Worm (Caenorhabditis elegans) whole organism, L4 larva: ENCODE measurements around the gene irld-8.

Experiments used
- D1046.2 ChIP-seq: fragments of 200-800 bp; sonication (Bioruptor generic); IDR thresholded peaks from 2 replicates; pipeline ENCODE4 v1.3.6; 2022; ENCODE audit warnings: missing genetic modification characterization, missing compliant biosample characterization
- F49E8.2 ChIP-seq: sonication (generic microtip); optimal IDR thresholded peaks from 2 replicates; lab custom pipeline; 2016; ENCODE audit warnings: missing compliant biosample characterization, mild to moderate bottlenecking, missing genetic modification characterization, borderline replicate concordance
- T26A8.4 ChIP-seq: fragments of 200-800 bp; sonication (Bioruptor generic); IDR thresholded peaks from 2 replicates; pipeline ENCODE4 v1.3.6; 2022; ENCODE audit warnings: missing genetic modification characterization, missing compliant biosample characterization
- Y48G9A.11 ChIP-seq: fragments of 200-800 bp; sonication (Bioruptor generic); IDR thresholded peaks from 2 replicates; pipeline ENCODE4 v1.3.6; 2022; ENCODE audit warnings: missing genetic modification reagents, missing genetic modification characterization, missing compliant biosample characterization
- aly-2 ChIP-seq: sonication (generic microtip); optimal IDR thresholded peaks from 2 replicates; lab custom pipeline; 2018; ENCODE audit warnings: missing biosample characterization, missing genetic modification characterization
- arid-1 ChIP-seq: fragments of 200-800 bp; sonication (Bioruptor generic); conservative IDR thresholded peaks from 2 replicates; pipeline ENCODE4 v1.3.6; 2022; ENCODE audit warnings: missing genetic modification reagents, missing genetic modification characterization, missing compliant biosample characterization
- ceh-44 ChIP-seq: fragments of 200-800 bp; sonication (Bioruptor generic); IDR thresholded peaks from 2 replicates; pipeline ENCODE4 v1.3.6; 2022; ENCODE audit warnings: missing genetic modification reagents, missing genetic modification characterization, missing compliant biosample characterization
- ceh-62 ChIP-seq: sonication (generic microtip); optimal IDR thresholded peaks from 2 replicates; lab custom pipeline; 2017; ENCODE audit warnings: missing biosample characterization, missing genetic modification characterization
- ces-1 ChIP-seq: fragments of 150-350 bp; sonication (generic microtip); optimal IDR thresholded peaks from 4 replicates; lab custom pipeline; 2014; ENCODE audit warnings: missing biosample characterization, missing genetic modification reagents, missing genetic modification characterization
- cey-2 ChIP-seq: sonication (generic microtip); optimal IDR thresholded peaks from 3 replicates; lab custom pipeline; 2017; ENCODE audit warnings: missing genetic modification characterization, mild to moderate bottlenecking, missing compliant biosample characterization, antibody characterized with exemption, borderline replicate concordance; ENCODE audit not compliant: insufficient read depth
- daf-12 ChIP-seq: fragments of 150-350 bp; optimal IDR thresholded peaks from 2 replicates; lab custom pipeline; 2014; ENCODE audit warnings: missing biosample characterization, missing genetic modification reagents, missing genetic modification characterization
- daf-16 ChIP-seq, 3 experiments: sonication (generic microtip); optimal IDR thresholded peaks; 2 replicates each; lab custom pipeline; 2016 to 2017; ENCODE audit warnings: missing genetic modification characterization in 3 of 3, missing genetic modification reagents in 3 of 3, mild to moderate bottlenecking in 2 of 3, missing compliant biosample characterization in 2 of 3, missing biosample characterization in 1 of 3, moderate library complexity in 1 of 3
- daf-8 ChIP-seq: fragments of 200-800 bp; sonication (Bioruptor generic); IDR thresholded peaks from 2 replicates; pipeline ENCODE4 v1.3.6; 2022; ENCODE audit warnings: missing genetic modification characterization, missing compliant biosample characterization
- dmd-6 ChIP-seq: fragments of 200-800 bp; sonication (Bioruptor generic); IDR thresholded peaks from 2 replicates; pipeline ENCODE4 v1.3.6; 2022; ENCODE audit warnings: missing genetic modification reagents, missing genetic modification characterization, missing compliant biosample characterization
- dmd-8 ChIP-seq: fragments of 200-800 bp; sonication (Bioruptor generic); IDR thresholded peaks from 2 replicates; pipeline ENCODE4 v1.3.6; 2022; ENCODE audit warnings: missing genetic modification characterization, missing compliant biosample characterization
- dmd-9 ChIP-seq: fragments of 200-800 bp; sonication (Bioruptor generic); IDR thresholded peaks from 2 replicates; pipeline ENCODE4 v1.3.6; 2022; ENCODE audit warnings: missing genetic modification reagents, missing genetic modification characterization, missing compliant biosample characterization
- dpl-1 ChIP-seq: fragments of 150-350 bp; optimal IDR thresholded peaks from 2 replicates; lab custom pipeline; 2014; ENCODE audit warnings: missing biosample characterization, missing genetic modification reagents, missing genetic modification characterization
- egl-27 ChIP-seq: sonication (generic microtip); optimal IDR thresholded peaks from 3 replicates; lab custom pipeline; 2017; ENCODE audit warnings: missing biosample characterization, missing genetic modification reagents, missing genetic modification characterization
- egl-43 ChIP-seq: fragments of 200-800 bp; sonication (Bioruptor generic); IDR thresholded peaks from 2 replicates; pipeline ENCODE4 v1.3.6; 2022; ENCODE audit warnings: missing genetic modification reagents, missing genetic modification characterization, missing compliant biosample characterization
- fkh-10 ChIP-seq: fragments of 150-350 bp; optimal IDR thresholded peaks from 2 replicates; lab custom pipeline; 2014; ENCODE audit warnings: missing biosample characterization, missing genetic modification reagents, missing genetic modification characterization
- hif-1 ChIP-seq, 2 experiments: sonication (generic microtip); optimal IDR thresholded peaks; 2 replicates each; lab custom pipeline; 2016 to 2017; ENCODE audit warnings: missing compliant biosample characterization in 2 of 2, missing genetic modification characterization in 2 of 2, missing genetic modification reagents in 2 of 2, missing genotype in 2 of 2, mild to moderate bottlenecking in 1 of 2
- hlh-30 ChIP-seq: sonication (generic microtip); optimal IDR thresholded peaks from 2 replicates; lab custom pipeline; 2017; ENCODE audit warnings: antibody characterized with exemption, mild to moderate bottlenecking, missing genetic modification characterization, missing compliant biosample characterization; ENCODE audit not compliant: insufficient read depth
- hmg-1.1 ChIP-seq: fragments of 200-800 bp; sonication (Bioruptor generic); IDR thresholded peaks from 2 replicates; pipeline ENCODE4 v1.3.6; 2022; ENCODE audit warnings: missing genetic modification reagents, missing genetic modification characterization, missing compliant biosample characterization
- lim-7 ChIP-seq: fragments of 200-800 bp; sonication (Bioruptor generic); IDR thresholded peaks from 2 replicates; pipeline ENCODE4 v1.3.6; 2022; ENCODE audit warnings: missing genetic modification characterization, missing compliant biosample characterization
- lin-29 ChIP-seq: fragments of 200-800 bp; sonication (Bioruptor generic); IDR thresholded peaks from 2 replicates; pipeline ENCODE4 v1.3.6; 2022; ENCODE audit warnings: missing genetic modification reagents, missing genetic modification characterization, missing compliant biosample characterization
- lin-38 ChIP-seq: fragments of 200-800 bp; sonication (Bioruptor generic); IDR thresholded peaks from 2 replicates; pipeline ENCODE4 v1.3.6; 2022; ENCODE audit warnings: missing genetic modification reagents, missing genetic modification characterization, missing compliant biosample characterization
- mdt-29 ChIP-seq: fragments of 200-800 bp; sonication (Bioruptor generic); IDR thresholded peaks from 2 replicates; pipeline ENCODE4 v1.3.6; 2022; ENCODE audit warnings: missing genetic modification reagents, missing genetic modification characterization, missing compliant biosample characterization
- mxl-2 ChIP-seq: fragments of 200-800 bp; sonication (Bioruptor generic); conservative IDR thresholded peaks from 2 replicates; pipeline ENCODE4 v1.3.6; 2022; ENCODE audit warnings: missing genetic modification reagents, missing genetic modification characterization, missing compliant biosample characterization
- nhr-237 ChIP-seq: sonication (generic microtip); optimal IDR thresholded peaks from 2 replicates; lab custom pipeline; 2017; ENCODE audit warnings: missing biosample characterization, missing genetic modification characterization
- nhr-77 ChIP-seq: fragments of 150-350 bp; optimal IDR thresholded peaks from 2 replicates; lab custom pipeline; 2014; ENCODE audit warnings: missing biosample characterization, missing genetic modification characterization
- set-16 ChIP-seq: fragments of 200-800 bp; sonication (Bioruptor generic); IDR thresholded peaks from 2 replicates; pipeline ENCODE4 v1.3.6; 2022; ENCODE audit warnings: missing genetic modification reagents, missing genetic modification characterization, missing compliant biosample characterization
- snpc-1.2 ChIP-seq: fragments of 200-800 bp; sonication (Bioruptor generic); IDR thresholded peaks from 2 replicates; pipeline ENCODE4 v1.3.6; 2022; ENCODE audit warnings: missing genetic modification reagents, missing genetic modification characterization, missing compliant biosample characterization
- unc-130 ChIP-seq: sonication (generic microtip); optimal IDR thresholded peaks from 2 replicates; lab custom pipeline; 2016; ENCODE audit warnings: missing genetic modification reagents, missing genetic modification characterization, missing compliant biosample characterization
- zfp-3 ChIP-seq: fragments of 200-800 bp; sonication (Bioruptor generic); conservative IDR thresholded peaks from 2 replicates; pipeline ENCODE4 v1.3.6; 2022; ENCODE audit warnings: missing genetic modification reagents, missing genetic modification characterization, missing compliant biosample characterization

Gene irld-8

ce11 chrIV:8070934-8071333 is 44.6 kb upstream of the irld-8 start:
- no peak for TF ChIP-seq daf-12 (tag; lab: Kevin White, UChicago)
- no peak for TF ChIP-seq daf-16 (GFP tag; optimal IDR thresholded peaks at IDR 0.05; lab: Kevin White, UChicago)
- TF ChIP-seq daf-16 (tag; optimal IDR thresholded peaks at IDR 0.05; lab: Kevin White, UChicago), result no peak
- no peak for TF ChIP-seq fkh-10 (GFP tag; lab: Kevin White, UChicago)
- TF ChIP-seq T26A8.4 (GFP tag; lab: Robert Waterston, UW), result no peak
- TF ChIP-seq lin-38 (GFP tag; lab: Robert Waterston, UW), result no peak
- no peak for TF ChIP-seq aly-2 (tag; lab: Kevin White, UChicago)
- TF ChIP-seq unc-130, result no peak
- no peak for TF ChIP-seq arid-1 (GFP tag; lab: Robert Waterston, UW)
- no peak for TF ChIP-seq zfp-3 (GFP tag; lab: Robert Waterston, UW)
- no peak for TF ChIP-seq daf-8 (GFP tag; lab: Robert Waterston, UW)
- no peak for TF ChIP-seq dmd-9 (GFP tag; lab: Robert Waterston, UW)
- TF ChIP-seq nhr-237 (tag; lab: Kevin White, UChicago), result no peak
- TF ChIP-seq Y48G9A.11 (GFP tag; lab: Robert Waterston, UW), result no peak
- TF ChIP-seq F49E8.2 (tag; lab: Kevin White, UChicago), result no peak

ce11 chrIV:8073660-8074059 is 41.9 kb upstream of the irld-8 start:
- TF ChIP-seq lin-29 (GFP tag; lab: Robert Waterston, UW) (0 out of 2 replicates have a peak, but pooled peaks have one; percentile 21), dmd-6 (GFP tag; lab: Robert Waterston, UW) (peak; percentile 27; the same call in 1 of the 2 replicates), egl-43 (0 out of 2 replicates have a peak, but pooled peaks have one; percentile 42), lin-38 (GFP tag; lab: Robert Waterston, UW) (0 out of 2 replicates have a peak, but pooled peaks have one; percentile 3), hmg-1.1 (GFP tag; lab: Robert Waterston, UW) (0 out of 2 replicates have a peak, but pooled peaks have one; percentile 16), D1046.2 (GFP tag; lab: Robert Waterston, UW) (0 out of 2 replicates have a peak, but pooled peaks have one; percentile 49), set-16 (GFP tag; lab: Robert Waterston, UW) (peak; percentile 73; the same call in 1 of the 2 replicates), snpc-1.2 (GFP tag; lab: Robert Waterston, UW) (peak; percentile 69; the same call in 1 of the 2 replicates)

ce11 chrIV:8075516-8075915 is 40.0 kb upstream of the irld-8 start:
- TF ChIP-seq egl-27 (tag; lab: Kevin White, UChicago), result no peak
- no peak for TF ChIP-seq hlh-30 (tag; lab: Kevin White, UChicago)
- TF ChIP-seq ceh-44 (GFP tag; lab: Robert Waterston, UW), result no peak
- TF ChIP-seq dpl-1 (GFP tag; lab: Kevin White, UChicago), result no peak
- no peak for TF ChIP-seq snpc-1.2 (GFP tag; lab: Robert Waterston, UW)
- TF ChIP-seq cey-2, result no peak

ce11 chrIV:8076511-8076910 is 39.1 kb upstream of the irld-8 start:
- no peak for TF ChIP-seq ces-1 (GFP tag; lab: Kevin White, UChicago)
- TF ChIP-seq hif-1 (tag; optimal IDR thresholded peaks at IDR 0.05; lab: Kevin White, UChicago), result no peak
- TF ChIP-seq mdt-29 (GFP tag; lab: Robert Waterston, UW), result no peak
- TF ChIP-seq unc-130, result no peak
- TF ChIP-seq arid-1 (GFP tag; lab: Robert Waterston, UW), result no peak
- no peak for TF ChIP-seq dmd-8
- no peak for TF ChIP-seq dmd-6 (GFP tag; lab: Robert Waterston, UW)
- no peak for TF ChIP-seq nhr-77 (tag; lab: Kevin White, UChicago)
- no peak for TF ChIP-seq dmd-9 (GFP tag; lab: Robert Waterston, UW)
- no peak for TF ChIP-seq dpl-1 (GFP tag; lab: Kevin White, UChicago)
- TF ChIP-seq lim-7, result no peak
- no peak for TF ChIP-seq mxl-2
- TF ChIP-seq ceh-62 (tag; lab: Kevin White, UChicago), result no peak
